Worm (Caenorhabditis elegans): Measurements from ENCODE around the gene C08F8.2.
A peak's percentile ranks its signal among the peaks of the same experiment; 100 is the strongest.
"Not testable (repeated sequence)": the region's sequence is repeated elsewhere in the genome, so short reads cannot be mapped to it uniquely, and the experiment has no call there.

The C08F8.2 gene

ce11 chrIV:11126004-11126027 is 25.0 kb upstream of the C08F8.2 start, which contains the start of gene swsn-4:
Gene swsn-4 (plus strand): TSS chrIV:11126024.
- TF ChIP-seq him-1 (tag; optimal IDR thresholded peaks at IDR 0.05) (no peak), W03F9.2 (tag; optimal IDR thresholded peaks at IDR 0.05) (no peak), dao-5 (tag; optimal IDR thresholded peaks at IDR 0.05) (no peak)

ce11 chrIV:11126028-11126427 is 24.8 kb upstream of the C08F8.2 start:
- TF ChIP-seq dao-5 (tag; optimal IDR thresholded peaks at IDR 0.05) = no peak
- no peak for TF ChIP-seq W03F9.2 (tag; optimal IDR thresholded peaks at IDR 0.05)
- TF ChIP-seq him-1 (tag; optimal IDR thresholded peaks at IDR 0.05) = no peak

- TF ChIP-seq W03F9.2 (tag; optimal IDR thresholded peaks at IDR 0.05) (no peak), him-1 (tag; optimal IDR thresholded peaks at IDR 0.05) (no peak), dao-5 (tag; optimal IDR thresholded peaks at IDR 0.05) (no peak)
Measured at ce11 chrIV:11130774-11131173, 20.0 kb upstream of the C08F8.2 start.

- TF ChIP-seq him-1 (tag; optimal IDR thresholded peaks at IDR 0.05) = no peak
- no peak for TF ChIP-seq dao-5 (tag; optimal IDR thresholded peaks at IDR 0.05)
- no peak for TF ChIP-seq W03F9.2 (tag; optimal IDR thresholded peaks at IDR 0.05)
Measured at ce11 chrIV:11131268-11131667, 19.5 kb upstream of the C08F8.2 start, which contains the start of gene ard-1. Gene ard-1 (plus strand): TSS chrIV:11131279.

- TF ChIP-seq him-1 (tag; optimal IDR thresholded peaks at IDR 0.05) = no peak
- peak; percentile 14 for TF ChIP-seq W03F9.2 (tag; optimal IDR thresholded peaks at IDR 0.05)
- no peak for TF ChIP-seq dao-5 (tag; optimal IDR thresholded peaks at IDR 0.05)
Measured at ce11 chrIV:11142314-11143227, 8.2 kb upstream of the C08F8.2 start, which contains the start of gene skih-2. Gene skih-2 (minus strand): TSS chrIV:11142364.

- no peak for TF ChIP-seq him-1 (tag; optimal IDR thresholded peaks at IDR 0.05)
- TF ChIP-seq W03F9.2 (tag; optimal IDR thresholded peaks at IDR 0.05) = no peak
- TF ChIP-seq dao-5 (tag; optimal IDR thresholded peaks at IDR 0.05) = no peak
Measured at ce11 chrIV:11143228-11143444, 7.7 kb upstream of the C08F8.2 start, which contains the start of gene F01G4.4. Gene F01G4.4 (plus strand): TSS chrIV:11143345.

ce11 chrIV:11145929-11146339 is 4.9 kb upstream of the C08F8.2 start:
- TF ChIP-seq W03F9.2 (tag; optimal IDR thresholded peaks at IDR 0.05) (no peak), him-1 (tag; optimal IDR thresholded peaks at IDR 0.05) (no peak), dao-5 (tag; optimal IDR thresholded peaks at IDR 0.05) (no peak)

- TF ChIP-seq W03F9.2 (tag; optimal IDR thresholded peaks at IDR 0.05) (no peak), dao-5 (tag; optimal IDR thresholded peaks at IDR 0.05) (no peak), him-1 (tag; optimal IDR thresholded peaks at IDR 0.05) (no peak)
Measured at ce11 chrIV:11146492-11146891, 4.3 kb upstream of the C08F8.2 start.

ce11 chrIV:11146962-11147470 is 3.8 kb upstream of the C08F8.2 start, which contains the start of gene pigq-1:
Gene pigq-1 (minus strand): TSS chrIV:11147247.
- TF ChIP-seq him-1 (tag; optimal IDR thresholded peaks at IDR 0.05) (no peak), W03F9.2 (tag; optimal IDR thresholded peaks at IDR 0.05) (no peak), dao-5 (tag; optimal IDR thresholded peaks at IDR 0.05) (peak; percentile 12)

ce11 chrIV:11148788-11149366 is 1.9 kb upstream of the C08F8.2 start:
- TF ChIP-seq dao-5 (tag; optimal IDR thresholded peaks at IDR 0.05) (no peak), W03F9.2 (tag; optimal IDR thresholded peaks at IDR 0.05) (peak; percentile 26)

- TF ChIP-seq W03F9.2 (tag; optimal IDR thresholded peaks at IDR 0.05) = peak; percentile 92
- TF ChIP-seq him-1 (tag; optimal IDR thresholded peaks at IDR 0.05) = peak; percentile 40
- TF ChIP-seq dao-5 (tag; optimal IDR thresholded peaks at IDR 0.05) = no peak
Measured at ce11 chrIV:11149454-11150163, 1.2 kb upstream of the C08F8.2 start, which contains the start of the genes F01G4.6 and pfd-1. Gene F01G4.6 (minus strand): TSS chrIV:11149504. Gene pfd-1 (plus strand): TSS chrIV:11150113.

ce11 chrIV:11154425-11155114 is 3.8 kb downstream of the C08F8.2 start, which contains the start of gene C08F8.3:
Gene C08F8.3 (plus strand): TSS chrIV:11155044.
- TF ChIP-seq dao-5, him-1, W03F9.2 (tag; optimal IDR thresholded peaks at IDR 0.05): not testable (repeated sequence)

- TF ChIP-seq W03F9.2 (tag; optimal IDR thresholded peaks at IDR 0.05) (no peak), him-1 (tag; optimal IDR thresholded peaks at IDR 0.05) (no peak), dao-5 (tag; optimal IDR thresholded peaks at IDR 0.05) (no peak)
Measured at ce11 chrIV:11156526-11156925, 5.7 kb downstream of the C08F8.2 start.

Measured in whole organism, L4/young adult.